Worm (Caenorhabditis elegans): ENCODE data around the gene F53F1.3.

F53F1.3 gene

ce11 chrV:13406511-13406910, 1.5 kb upstream of the F53F1.3 start, which contains the start of gene F53F1.2:
TSS of gene F53F1.2 (plus strand) at chrV:13406816.
- TF ChIP-seq zip-5 (tag; optimal IDR thresholded peaks at IDR 0.05) (no peak), syd-9 (tag; optimal IDR thresholded peaks at IDR 0.05) (no peak)

- TF ChIP-seq nhr-232 (tag; optimal IDR thresholded peaks at IDR 0.05) (no peak), pha-4 (tag; optimal IDR thresholded peaks at IDR 0.05) (no peak), ceh-30 (tag; optimal IDR thresholded peaks at IDR 0.05) (no peak), pha-2 (tag; optimal IDR thresholded peaks at IDR 0.05) (no peak), unc-86 (tag; optimal IDR thresholded peaks at IDR 0.05) (no peak)
Observed at ce11 chrV:13408440-13408839, 398 bp downstream of the F53F1.3 start.

- TF ChIP-seq T23F11.4 (GFP tag; optimal IDR thresholded peaks at IDR 0.05) (no peak), ceh-18 (tag; optimal IDR thresholded peaks at IDR 0.05) (no peak), ref-2 (tag; optimal IDR thresholded peaks at IDR 0.05) (peak; percentile 26), unc-86 (tag; optimal IDR thresholded peaks at IDR 0.05) (no peak), ceh-34 (tag; optimal IDR thresholded peaks at IDR 0.05) (no peak), ceh-9 (tag; optimal IDR thresholded peaks at IDR 0.05) (no peak), ahr-1 (tag; optimal IDR thresholded peaks at IDR 0.05) (no peak), nhr-232 (tag; optimal IDR thresholded peaks at IDR 0.05) (no peak), C08G9.2 (tag; optimal IDR thresholded peaks at IDR 0.05) (peak; percentile 57), C38D4.7 (GFP tag; optimal IDR thresholded peaks at IDR 0.05) (no peak), ceh-24 (tag; optimal IDR thresholded peaks at IDR 0.05) (no peak), pha-4 (tag; optimal IDR thresholded peaks at IDR 0.05) (no peak), gmeb-2 (tag; optimal IDR thresholded peaks at IDR 0.05) (no peak), sox-4 (tag; optimal IDR thresholded peaks at IDR 0.05) (no peak), madf-2 (tag; optimal IDR thresholded peaks at IDR 0.05) (no peak), fkh-10 (GFP tag; optimal IDR thresholded peaks at IDR 0.05) (no peak), pha-2 (tag; optimal IDR thresholded peaks at IDR 0.05) (no peak), tbx-7 (tag; optimal IDR thresholded peaks at IDR 0.05) (peak; percentile 37), ttx-3 (tag; optimal IDR thresholded peaks at IDR 0.05) (no peak), hlh-15 (tag; optimal IDR thresholded peaks at IDR 0.05) (no peak), tbx-2 (tag; optimal IDR thresholded peaks at IDR 0.05) (no peak), sdc-2 (tag; optimal IDR thresholded peaks at IDR 0.05) (no peak), K02D7.2 (tag; optimal IDR thresholded peaks at IDR 0.05) (no peak), Y22D7AL.16 (tag; optimal IDR thresholded peaks at IDR 0.05) (no peak), unc-42 (tag; optimal IDR thresholded peaks at IDR 0.05) (peak; percentile 12), K09A11.1 (tag; optimal IDR thresholded peaks at IDR 0.05; ENCODE audit: insufficient read depth) (no peak), ets-4 (tag; optimal IDR thresholded peaks at IDR 0.05) (no peak), hlh-30 (tag; optimal IDR thresholded peaks at IDR 0.05; ENCODE audit: insufficient read depth) (no peak), ceh-45 (GFP tag; IDR thresholded peaks at IDR 0.05) (no peak), pqm-1 (tag; optimal IDR thresholded peaks at IDR 0.05) (no peak), pat-9 (tag; optimal IDR thresholded peaks at IDR 0.05) (no peak), rnt-1 (tag; optimal IDR thresholded peaks at IDR 0.05) (no peak), ceh-30 (tag; optimal IDR thresholded peaks at IDR 0.05) (no peak), pag-3 (tag; optimal IDR thresholded peaks at IDR 0.05; ENCODE audit: borderline replicate concordance) (no peak), dve-1 (tag; optimal IDR thresholded peaks at IDR 0.05) (no peak), ceh-19 (GFP tag; optimal IDR thresholded peaks at IDR 0.05) (no peak), unc-55 (GFP tag; optimal IDR thresholded peaks at IDR 0.05) (no peak), sox-2 (GFP tag; IDR thresholded peaks at IDR 0.05) (no peak), nfya-1 (tag; optimal IDR thresholded peaks at IDR 0.05) (no peak), mec-3 (tag; optimal IDR thresholded peaks at IDR 0.05; ENCODE audit: borderline replicate concordance) (no peak), pros-1 (tag; optimal IDR thresholded peaks at IDR 0.05) (no peak), ceh-22 (tag; optimal IDR thresholded peaks at IDR 0.05) (no peak), odd-2 (tag; optimal IDR thresholded peaks at IDR 0.05) (no peak), hlh-6 (tag; optimal IDR thresholded peaks at IDR 0.05) (no peak), elt-4 (tag; optimal IDR thresholded peaks at IDR 0.05) (no peak), ztf-16 (tag; optimal IDR thresholded peaks at IDR 0.05) (no peak)
Observed at ce11 chrV:13409089-13409488, 1.0 kb downstream of the F53F1.3 start.
